Worm (Caenorhabditis elegans) whole organism, midembryonic: ENCODE results near the gene egl-5.

Source experiments
- T22C8.4 ChIP-seq: fragments of 200-800 bp; sonication (Bioruptor generic); IDR thresholded peaks from 2 replicates; pipeline ENCODE4 v1.3.6; 2022; ENCODE audit warnings: missing genetic modification characterization, missing compliant biosample characterization
- cog-1 ChIP-seq: sonication (generic microtip); optimal IDR thresholded peaks from 2 replicates; lab custom pipeline; 2016; ENCODE audit warnings: missing genetic modification characterization, missing compliant biosample characterization

- TF ChIP-seq T22C8.4 (GFP tag; lab: Robert Waterston, UW), result no peak
- TF ChIP-seq cog-1 (tag; lab: Kevin White, UChicago), result no peak
Measured at ce11 chrIII:7806947-7807346, 7.2 kb upstream of the egl-5 start.
